Worm (Caenorhabditis elegans): Measurements from ENCODE around the gene abhd-5.2.

DNA sequence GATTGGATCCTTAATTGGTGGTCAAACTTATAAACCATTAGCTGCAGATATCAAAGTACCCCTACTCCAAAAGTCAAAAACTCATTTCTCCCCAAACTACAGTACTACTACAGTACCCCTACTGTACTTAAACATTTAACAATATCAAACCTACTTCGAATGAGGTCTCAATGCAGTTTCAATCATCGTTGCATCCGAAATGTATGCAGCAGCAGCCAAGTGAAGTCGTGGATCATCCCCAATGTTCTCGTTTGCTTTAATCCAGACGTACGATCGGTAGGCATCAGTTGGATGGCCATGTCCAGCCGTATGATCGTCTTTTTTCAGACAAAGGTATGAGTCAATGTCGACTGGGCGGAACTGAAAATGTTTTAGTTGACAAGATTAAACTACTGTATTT lies 13.1 kb downstream of the abhd-5.2 start:
- TF ChIP-seq C16A3.4 (tag; optimal IDR thresholded peaks at IDR 0.05) = no peak
- no peak for TF ChIP-seq rnt-1 (tag; optimal IDR thresholded peaks at IDR 0.05)
- no peak for TF ChIP-seq ztf-4 (tag; optimal IDR thresholded peaks at IDR 0.05)
- TF ChIP-seq unc-62 (GFP tag; optimal IDR thresholded peaks at IDR 0.05) = no peak
- no peak for TF ChIP-seq pax-3 (tag; optimal IDR thresholded peaks at IDR 0.05)
- no peak for TF ChIP-seq elt-3 (tag; optimal IDR thresholded peaks at IDR 0.05)
- TF ChIP-seq ceh-82 (tag; optimal IDR thresholded peaks at IDR 0.05) = no peak
- TF ChIP-seq unc-86 (tag; optimal IDR thresholded peaks at IDR 0.05) = no peak
- TF ChIP-seq lin-15B (tag; optimal IDR thresholded peaks at IDR 0.05) = no peak
- TF ChIP-seq skn-1 (tag; optimal IDR thresholded peaks at IDR 0.05) = no peak

All from whole organism, L1 larva.